Worm (Caenorhabditis elegans) whole organism, late embryonic: ENCODE measurements around the gene H10E21.5.

Source experiments
- C08G9.2 ChIP-seq: sonication (generic microtip); optimal IDR thresholded peaks from 2 replicates; lab custom pipeline; 2016; ENCODE audit warnings: mild to moderate bottlenecking, missing genetic modification characterization, moderate library complexity, missing compliant biosample characterization
- F13H6.1 ChIP-seq: sonication (generic microtip); optimal IDR thresholded peaks from 2 replicates; lab custom pipeline; 2016; ENCODE audit warnings: missing genetic modification characterization, missing compliant biosample characterization
- K09A11.1 ChIP-seq: sonication (generic microtip); optimal IDR thresholded peaks from 2 replicates; lab custom pipeline; 2017; ENCODE audit warnings: antibody characterized with exemption, mild to moderate bottlenecking, missing genetic modification characterization, missing compliant biosample characterization; ENCODE audit not compliant: insufficient read depth
- Y22D7AL.16 ChIP-seq: sonication (generic microtip); optimal IDR thresholded peaks from 2 replicates; lab custom pipeline; 2016; ENCODE audit warnings: missing genetic modification characterization, missing compliant biosample characterization
- ahr-1 ChIP-seq: sonication (generic microtip); optimal IDR thresholded peaks from 2 replicates; lab custom pipeline; 2016; ENCODE audit warnings: missing genetic modification characterization, missing compliant biosample characterization
- ama-1 ChIP-seq: fragments of 150-350 bp; optimal IDR thresholded peaks from 2 replicates; lab custom pipeline; 2014
- ceh-14 ChIP-seq: sonication (generic microtip); optimal IDR thresholded peaks from 2 replicates; lab custom pipeline; 2016; ENCODE audit warnings: missing genotype, missing genetic modification characterization, missing compliant biosample characterization
- ceh-18 ChIP-seq: sonication (generic microtip); optimal IDR thresholded peaks from 2 replicates; lab custom pipeline; 2016; ENCODE audit warnings: missing genetic modification characterization, missing compliant biosample characterization
- ceh-2 ChIP-seq: sonication (generic microtip); optimal IDR thresholded peaks from 2 replicates; lab custom pipeline; 2016; ENCODE audit warnings: missing genotype, missing genetic modification characterization, missing compliant biosample characterization
- ceh-30 ChIP-seq: fragments of 150-350 bp; optimal IDR thresholded peaks from 2 replicates; lab custom pipeline; 2014; ENCODE audit warnings: missing biosample characterization, missing genetic modification characterization
- ceh-31 ChIP-seq: sonication (generic microtip); optimal IDR thresholded peaks from 2 replicates; lab custom pipeline; 2016; ENCODE audit warnings: missing genetic modification characterization, missing compliant biosample characterization
- ceh-34 ChIP-seq: sonication (generic microtip); optimal IDR thresholded peaks from 2 replicates; lab custom pipeline; 2016; ENCODE audit warnings: mild to moderate bottlenecking, missing genetic modification characterization, missing compliant biosample characterization
- ceh-6 ChIP-seq: fragments of 200-800 bp; sonication (Bioruptor generic); optimal IDR thresholded peaks from 2 replicates; lab custom pipeline; 2018; ENCODE audit warnings: mild to moderate bottlenecking, missing genetic modification characterization, missing compliant biosample characterization
- ceh-9 ChIP-seq: sonication (generic microtip); optimal IDR thresholded peaks from 2 replicates; lab custom pipeline; 2016; ENCODE audit warnings: mild to moderate bottlenecking, missing genetic modification characterization, inconsistent platforms, missing compliant biosample characterization
- che-1 ChIP-seq: sonication (generic microtip); optimal IDR thresholded peaks from 2 replicates; lab custom pipeline; 2016; ENCODE audit warnings: mild to moderate bottlenecking, missing genetic modification characterization, missing compliant biosample characterization
- dmd-4 ChIP-seq: sonication (generic microtip); optimal IDR thresholded peaks from 2 replicates; lab custom pipeline; 2016; ENCODE audit warnings: borderline replicate concordance, missing genetic modification characterization, missing compliant biosample characterization
- dve-1 ChIP-seq: sonication (generic microtip); optimal IDR thresholded peaks from 2 replicates; lab custom pipeline; 2017; ENCODE audit warnings: antibody characterized with exemption, mild to moderate bottlenecking, missing genetic modification characterization, missing compliant biosample characterization
- elt-2 ChIP-seq: sonication (generic microtip); optimal IDR thresholded peaks from 2 replicates; lab custom pipeline; 2016; ENCODE audit warnings: missing genetic modification reagents, missing genetic modification characterization, missing compliant biosample characterization
- ets-4 ChIP-seq: sonication (generic microtip); optimal IDR thresholded peaks from 2 replicates; lab custom pipeline; 2016; ENCODE audit warnings: missing genetic modification characterization, missing compliant biosample characterization
- eyg-1 ChIP-seq: sonication (generic microtip); optimal IDR thresholded peaks from 2 replicates; lab custom pipeline; 2016; ENCODE audit warnings: missing genotype, missing genetic modification characterization, missing compliant biosample characterization
- fkh-10 ChIP-seq: fragments of 150-350 bp; optimal IDR thresholded peaks from 2 replicates; lab custom pipeline; 2014; ENCODE audit warnings: missing biosample characterization, missing genetic modification reagents, missing genetic modification characterization
- hlh-13 ChIP-seq: fragments of 200-800 bp; sonication (Bioruptor generic); optimal IDR thresholded peaks from 2 replicates; lab custom pipeline; 2018; ENCODE audit warnings: mild to moderate bottlenecking, missing genetic modification characterization, missing compliant biosample characterization
- hlh-8 ChIP-seq: sonication (generic microtip); optimal IDR thresholded peaks from 2 replicates; lab custom pipeline; 2016; ENCODE audit warnings: missing genotype, missing genetic modification characterization, missing compliant biosample characterization
- lin-11 ChIP-seq: fragments of 200-800 bp; sonication (Bioruptor generic); optimal IDR thresholded peaks from 2 replicates; lab custom pipeline; 2018; ENCODE audit warnings: mild to moderate bottlenecking, missing genetic modification characterization, missing compliant biosample characterization
- nfya-1 ChIP-seq: sonication (generic microtip); optimal IDR thresholded peaks from 2 replicates; lab custom pipeline; 2017; ENCODE audit warnings: missing genetic modification characterization, mild to moderate bottlenecking, missing compliant biosample characterization, antibody characterized with exemption, moderate library complexity
- nhr-232 ChIP-seq: sonication (generic microtip); optimal IDR thresholded peaks from 2 replicates; lab custom pipeline; 2016; ENCODE audit warnings: missing genetic modification characterization, missing compliant biosample characterization
- pag-3 ChIP-seq: sonication (generic microtip); optimal IDR thresholded peaks from 2 replicates; lab custom pipeline; 2016; ENCODE audit warnings: missing compliant biosample characterization, missing genetic modification characterization, borderline replicate concordance
- pat-9 ChIP-seq: fragments of 200-800 bp; sonication (Bioruptor generic); optimal IDR thresholded peaks from 2 replicates; lab custom pipeline; 2018; ENCODE audit warnings: mild to moderate bottlenecking, missing genetic modification characterization, moderate library complexity, missing compliant biosample characterization
- pha-2 ChIP-seq: sonication (generic microtip); optimal IDR thresholded peaks from 2 replicates; lab custom pipeline; 2017; ENCODE audit warnings: mild to moderate bottlenecking, missing genetic modification characterization, missing compliant biosample characterization
- pha-4 ChIP-seq: fragments of 150-350 bp; optimal IDR thresholded peaks from 2 replicates; lab custom pipeline; 2018; ENCODE audit warnings: missing biosample characterization, missing genetic modification reagents, missing genetic modification characterization
- pros-1 ChIP-seq: fragments of 150-350 bp; optimal IDR thresholded peaks from 2 replicates; lab custom pipeline; 2014; ENCODE audit warnings: missing biosample characterization, missing genetic modification reagents, missing genetic modification characterization
- ref-2 ChIP-seq: sonication (generic microtip); optimal IDR thresholded peaks from 2 replicates; lab custom pipeline; 2016; ENCODE audit warnings: missing genetic modification characterization, missing compliant biosample characterization
- sdc-2 ChIP-seq: sonication (generic microtip); optimal IDR thresholded peaks from 2 replicates; lab custom pipeline; 2016; ENCODE audit warnings: missing genotype, missing genetic modification characterization, missing compliant biosample characterization
- tbx-7 ChIP-seq: sonication (generic microtip); optimal IDR thresholded peaks from 2 replicates; lab custom pipeline; 2016; ENCODE audit warnings: missing genotype, missing genetic modification characterization, missing compliant biosample characterization
- unc-42 ChIP-seq: sonication (generic microtip); optimal IDR thresholded peaks from 2 replicates; lab custom pipeline; 2016; ENCODE audit warnings: missing genotype, missing genetic modification characterization, missing compliant biosample characterization
- unc-55 ChIP-seq: sonication (generic microtip); optimal IDR thresholded peaks from 2 replicates; lab custom pipeline; 2017; ENCODE audit warnings: missing biosample characterization, missing genetic modification reagents, missing genetic modification characterization
- zip-5 ChIP-seq: sonication (generic microtip); optimal IDR thresholded peaks from 2 replicates; lab custom pipeline; 2016; ENCODE audit warnings: missing genetic modification characterization, missing compliant biosample characterization

Gene H10E21.5

DNA sequence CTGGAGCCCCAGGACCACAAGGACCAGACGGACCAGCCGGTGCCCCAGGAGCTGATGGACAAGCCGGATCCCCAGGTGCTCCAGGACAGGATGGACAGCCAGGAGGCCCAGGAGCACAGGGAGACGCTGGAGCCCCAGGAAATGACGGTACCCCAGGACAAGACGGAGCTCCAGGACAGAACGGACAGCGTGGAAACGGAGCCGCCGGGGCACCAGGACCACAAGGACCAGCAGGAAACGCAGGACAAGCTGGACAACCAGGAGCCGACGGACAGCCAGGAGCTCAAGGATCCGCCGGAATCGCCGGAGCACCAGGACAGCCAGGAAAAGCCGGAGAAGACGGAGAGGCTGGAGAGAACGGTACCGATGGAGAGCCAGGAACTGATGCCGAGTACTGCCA is 17.7 kb upstream of the H10E21.5 start:
- no peak for TF ChIP-seq hlh-13 (GFP tag; lab: Kevin White, UChicago)
- no peak for TF ChIP-seq ceh-9 (tag; lab: Kevin White, UChicago)
- no peak for TF ChIP-seq C08G9.2 (tag; lab: Kevin White, UChicago)
- TF ChIP-seq sdc-2 (tag; lab: Kevin White, UChicago): no peak
- TF ChIP-seq ceh-18: no peak
- TF ChIP-seq unc-42 (tag; lab: Kevin White, UChicago): no peak
- TF ChIP-seq hlh-8 (tag; lab: Kevin White, UChicago): no peak
- TF ChIP-seq ceh-31 (tag; lab: Kevin White, UChicago): no peak
- no peak for TF ChIP-seq pha-4
- TF ChIP-seq ets-4: no peak
- TF ChIP-seq pros-1 (tag; lab: Kevin White, UChicago): no peak
- no peak for TF ChIP-seq ceh-6 (GFP tag; lab: Kevin White, UChicago)
- TF ChIP-seq ref-2: no peak
- TF ChIP-seq che-1 (tag; lab: Kevin White, UChicago): no peak
- no peak for TF ChIP-seq ceh-2 (tag; lab: Kevin White, UChicago)
- no peak for TF ChIP-seq nhr-232 (tag; lab: Kevin White, UChicago)
- no peak for TF ChIP-seq Y22D7AL.16 (tag; lab: Kevin White, UChicago)
- TF ChIP-seq lin-11 (tag; lab: Kevin White, UChicago): no peak
- TF ChIP-seq K09A11.1 (tag; lab: Kevin White, UChicago): no peak
- TF ChIP-seq, all 69 proteins: peak for 0

ce11 chrIII:40580-41113 is 16.9 kb upstream of the H10E21.5 start, which contains the start of gene col-88:
Gene col-88 (plus strand): TSS chrIII:41063.
- no peak for TF ChIP-seq ceh-30 (tag; lab: Kevin White, UChicago)
- no peak for TF ChIP-seq ceh-31 (tag; lab: Kevin White, UChicago)
- TF ChIP-seq pha-2 (tag; lab: Kevin White, UChicago): no peak
- TF ChIP-seq elt-2: no peak
- no peak for TF ChIP-seq hlh-13 (GFP tag; lab: Kevin White, UChicago)
- no peak for TF ChIP-seq ama-1 (lab: Kevin White, UChicago)
- no peak for TF ChIP-seq pat-9 (tag; lab: Kevin White, UChicago)
- TF ChIP-seq tbx-7 (tag; lab: Kevin White, UChicago): no peak
- no peak for TF ChIP-seq sdc-2 (tag; lab: Kevin White, UChicago)
- TF ChIP-seq F13H6.1 (tag; lab: Kevin White, UChicago): no peak
- no peak for TF ChIP-seq dve-1 (tag; lab: Kevin White, UChicago)
- no peak for TF ChIP-seq lin-11 (tag; lab: Kevin White, UChicago)
- TF ChIP-seq ref-2: no peak
- TF ChIP-seq zip-5 (tag; lab: Kevin White, UChicago): no peak
- no peak for TF ChIP-seq nfya-1
- TF ChIP-seq ceh-14 (tag; lab: Kevin White, UChicago): no peak
- TF ChIP-seq, all 69 proteins: peak for 0

DNA sequence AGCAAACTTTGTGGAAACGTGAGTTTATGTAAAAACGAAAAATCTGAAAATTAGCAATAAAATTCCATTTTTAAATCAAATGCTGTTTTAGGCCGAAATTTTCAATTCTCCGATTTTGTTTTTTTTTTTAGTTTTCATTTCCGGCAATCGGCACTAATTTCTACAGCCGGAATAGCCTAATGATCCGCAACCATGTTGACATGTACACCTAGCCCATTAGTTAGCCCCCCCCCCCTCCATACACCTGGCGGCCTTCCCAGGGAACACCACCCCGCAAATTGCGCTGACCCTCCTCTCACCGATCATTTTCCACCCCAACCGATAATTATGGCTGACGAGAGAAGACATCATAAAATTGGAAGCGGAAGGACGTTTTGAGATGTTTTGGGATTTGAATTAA is 15.8 kb upstream of the H10E21.5 start:
- TF ChIP-seq dmd-4 (tag; lab: Kevin White, UChicago): no peak
- TF ChIP-seq hlh-13 (GFP tag; lab: Kevin White, UChicago): no peak
- no peak for TF ChIP-seq ceh-2 (tag; lab: Kevin White, UChicago)
- TF ChIP-seq ceh-31 (tag; lab: Kevin White, UChicago): peak; percentile 26
- TF ChIP-seq ceh-34 (tag; lab: Kevin White, UChicago): no peak
- TF ChIP-seq unc-55 (GFP tag; lab: Kevin White, UChicago): no peak
- TF ChIP-seq, all 69 proteins: peak for 1

- no peak for TF ChIP-seq eyg-1 (tag; lab: Kevin White, UChicago)
- no peak for TF ChIP-seq hlh-8 (tag; lab: Kevin White, UChicago)
- TF ChIP-seq ahr-1 (tag; lab: Kevin White, UChicago): no peak
- no peak for TF ChIP-seq fkh-10 (GFP tag; lab: Kevin White, UChicago)
- TF ChIP-seq pag-3: no peak
Observed at ce11 chrIII:38117-38516, 14.4 kb upstream of the H10E21.5 start, which contains the start of gene clp-10. Gene clp-10 (minus strand): TSS chrIII:38217.
